Worm (Caenorhabditis elegans) whole organism, young adult: Measurements from ENCODE around the gene nrf-5.

Experiments
- C06A6.2 ChIP-seq: fragments of 200-800 bp; sonication (Bioruptor generic); conservative IDR thresholded peaks from 2 replicates; pipeline ENCODE4 v1.3.6; 2022; ENCODE audit warnings: missing genetic modification characterization, missing compliant biosample characterization
- F10E7.11 ChIP-seq: sonication (generic microtip); optimal IDR thresholded peaks from 2 replicates; lab custom pipeline; 2017; ENCODE audit warnings: mild to moderate bottlenecking, missing genetic modification characterization, moderate library complexity, missing compliant biosample characterization
- Y53G8AR.9 ChIP-seq: fragments of 200-800 bp; sonication (Bioruptor generic); conservative IDR thresholded peaks from 2 replicates; pipeline ENCODE4 v1.3.6; 2022; ENCODE audit warnings: missing genetic modification reagents, missing genetic modification characterization, missing compliant biosample characterization
- Y56A3A.18 ChIP-seq: fragments of 200-800 bp; sonication (Bioruptor generic); IDR thresholded peaks from 2 replicates; pipeline ENCODE4 v1.3.6; 2022; ENCODE audit warnings: missing genetic modification reagents, missing genetic modification characterization, missing compliant biosample characterization
- unc-62 ChIP-seq: fragments of 150-350 bp; optimal IDR thresholded peaks from 2 replicates; lab custom pipeline; 2014; ENCODE audit warnings: missing biosample characterization, missing genetic modification reagents, missing genetic modification characterization

DNA sequence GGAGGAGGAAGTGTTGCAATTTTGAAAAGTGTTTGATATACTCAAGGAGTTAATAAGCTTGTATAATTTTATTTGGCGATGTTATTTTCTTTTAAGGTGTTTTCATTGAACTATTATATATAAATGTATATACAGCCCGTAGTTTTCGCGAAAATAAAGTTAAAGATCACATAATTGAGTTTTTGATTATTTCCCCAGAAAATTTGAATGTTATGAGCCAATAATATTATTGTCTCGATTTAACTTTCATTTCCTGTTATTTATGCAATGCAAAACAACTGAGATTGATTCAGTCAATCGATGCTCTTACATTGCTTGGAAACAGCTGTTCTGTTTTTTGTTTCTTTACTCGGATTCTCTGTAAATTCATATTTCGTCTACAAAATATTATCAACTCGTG, 20.3 kb downstream of the nrf-5 start, which contains the start of gene srx-133:
- TF ChIP-seq unc-62 (GFP tag; lab: Kevin White, UChicago), result no peak
- TF ChIP-seq C06A6.2 (GFP tag; lab: Robert Waterston, UW), result no peak
- no peak for TF ChIP-seq Y53G8AR.9 (GFP tag; lab: Robert Waterston, UW)
- TF ChIP-seq Y56A3A.18, result no peak
- no peak for TF ChIP-seq F10E7.11 (tag; lab: Kevin White, UChicago)
